Fruit fly (Drosophila melanogaster): ENCODE data around the gene CG3164.

CG3164 gene

dm6 chr2L:166115-167069, 35.8 kb upstream of the CG3164 start (continued):
- TF ChIP-seq CG14667 (GFP tag; IDR thresholded peaks at IDR 0.05) (no peak), Oli (tag; optimal IDR thresholded peaks at IDR 0.05) (peak; percentile 3), vfl (GFP tag; optimal IDR thresholded peaks at IDR 0.05) (peak; percentile 39), trem (tag; optimal IDR thresholded peaks at IDR 0.05) (no peak), dmrt99B (tag; optimal IDR thresholded peaks at IDR 0.05) (peak; percentile 70), dm (GFP tag; optimal IDR thresholded peaks at IDR 0.05) (peak; percentile 30), crp (GFP tag; optimal IDR thresholded peaks at IDR 0.05) (peak in 1 of 2 experiments; percentile 47), CG11695 (GFP tag; IDR thresholded peaks at IDR 0.05) (no peak), hth (optimal IDR thresholded peaks at IDR 0.05) (no peak), slbo (GFP tag; IDR thresholded peaks at IDR 0.05) (no peak), Chrac-16 (GFP tag; optimal IDR thresholded peaks at IDR 0.05) (no peak), aop (GFP tag; IDR thresholded peaks at IDR 0.05) (no peak), Poxn (GFP tag; IDR thresholded peaks at IDR 0.05) (no peak), CG4820 (GFP tag; optimal IDR thresholded peaks at IDR 0.05) (no peak), CG12155 (GFP tag; optimal IDR thresholded peaks at IDR 0.05) (peak; percentile 56), twi (tag; optimal IDR thresholded peaks at IDR 0.05) (peak; percentile 58), Scr (GFP tag; IDR thresholded peaks at IDR 0.05; ENCODE audit: partially characterized antibody) (no peak), CG8281 (tag; optimal IDR thresholded peaks at IDR 0.05) (peak; percentile 51), onecut (GFP tag; IDR thresholded peaks at IDR 0.05) (peak; percentile 88), fru (optimal IDR thresholded peaks at IDR 0.05) (no peak), CG11696 (GFP tag; IDR thresholded peaks at IDR 0.05) (no peak), CG13123 (GFP tag; optimal IDR thresholded peaks at IDR 0.05) (peak; percentile 51), zen (tag; optimal IDR thresholded peaks at IDR 0.05) (peak; percentile 55), Hr3 (GFP tag; optimal IDR thresholded peaks at IDR 0.05) (no peak), CG11085 (GFP tag; IDR thresholded peaks at IDR 0.05) (no peak), CG32767 (GFP tag; IDR thresholded peaks at IDR 0.05) (no peak), usp (GFP tag; optimal IDR thresholded peaks at IDR 0.05) (no peak), CG17612 (GFP tag; IDR thresholded peaks at IDR 0.05) (no peak), bowl (GFP tag; IDR thresholded peaks at IDR 0.05) (no peak), CG18011 (GFP tag; optimal IDR thresholded peaks at IDR 0.05) (peak; percentile 39), chm (GFP tag; IDR thresholded peaks at IDR 0.05) (no peak), CG33213 (GFP tag; optimal IDR thresholded peaks at IDR 0.05) (peak; percentile 71), da (GFP tag; optimal IDR thresholded peaks at IDR 0.05) (no peak), Mes4 (GFP tag; optimal IDR thresholded peaks at IDR 0.05) (peak; percentile 49), CG31365 (tag; optimal IDR thresholded peaks at IDR 0.05) (peak; percentile 82), ase (GFP tag; IDR thresholded peaks at IDR 0.05) (no peak), tna (GFP tag; IDR thresholded peaks at IDR 0.05; ENCODE audit: partially characterized antibody) (no peak), gcm2 (GFP tag; optimal IDR thresholded peaks at IDR 0.05) (peak; percentile 68), tio (GFP tag; optimal IDR thresholded peaks at IDR 0.05) (peak; percentile 8), lmd (GFP tag; IDR thresholded peaks at IDR 0.05) (no peak), peb (GFP tag; IDR thresholded peaks at IDR 0.05) (no peak), nom (GFP tag; optimal IDR thresholded peaks at IDR 0.05) (peak; percentile 98), CG15011 (GFP tag; optimal IDR thresholded peaks at IDR 0.05) (peak; percentile 81), Aef1 (GFP tag; IDR thresholded peaks at IDR 0.05) (no peak), org-1 (GFP tag; optimal IDR thresholded peaks at IDR 0.05) (peak; percentile 81), Jarid2 (GFP tag; optimal IDR thresholded peaks at IDR 0.05) (peak; percentile 68), Max (GFP tag; optimal IDR thresholded peaks at IDR 0.05) (peak; percentile 62), dimm (GFP tag; IDR thresholded peaks at IDR 0.05) (no peak), CG7556 (GFP tag; optimal IDR thresholded peaks at IDR 0.05) (peak; percentile 80), Dad (GFP tag; optimal IDR thresholded peaks at IDR 0.05) (peak; percentile 2), ERR (GFP tag; optimal IDR thresholded peaks at IDR 0.05) (peak; percentile 53)

Data from whole organism, embryonic.